Fruit fly (Drosophila melanogaster) whole organism, wandering third instar larva: ENCODE data around the gene ec.

Source experiments
- Abd-B ChIP-seq: fragments of >200 bp; optimal IDR thresholded peaks from 2 replicates; lab custom pipeline; 2017; ENCODE audit warnings: missing biosample characterization, missing genetic modification characterization
- CG32264 ChIP-seq: fragments of 200-800 bp; sonication (Bioruptor generic); optimal IDR thresholded peaks from 2 replicates; lab custom pipeline; 2016; ENCODE audit warnings: missing biosample characterization, missing genetic modification characterization
- CrebA ChIP-seq: fragments of 200-800 bp; sonication (Bioruptor generic); optimal IDR thresholded peaks from 2 replicates; lab custom pipeline; 2016; ENCODE audit warnings: missing biosample characterization, mild to moderate bottlenecking, missing genetic modification characterization, borderline replicate concordance
- Dif ChIP-seq: fragments of 200-275, 200-300 bp; sonication (Bioruptor generic); optimal IDR thresholded peaks from 2 replicates; lab custom pipeline; 2018; ENCODE audit warnings: missing biosample characterization, missing genetic modification characterization; ENCODE audit not compliant: partially characterized antibody
- GATAd ChIP-seq: sonication (Bioruptor generic); optimal IDR thresholded peaks from 2 replicates; lab custom pipeline; 2016; ENCODE audit warnings: missing biosample characterization, missing genetic modification characterization
- HLH106 ChIP-seq: fragments of 200-800 bp; optimal IDR thresholded peaks from 3 replicates; lab custom pipeline; 2019; ENCODE audit warnings: missing biosample characterization, mild to moderate bottlenecking, missing genetic modification characterization, moderate library complexity
- Hnf4 ChIP-seq: fragments of 200-800 bp; sonication (Bioruptor generic); optimal IDR thresholded peaks from 2 replicates; lab custom pipeline; 2016; ENCODE audit warnings: missing biosample characterization, mild to moderate bottlenecking, missing genetic modification characterization
- Hr78 ChIP-seq: fragments of >200 bp; optimal IDR thresholded peaks from 2 replicates; lab custom pipeline; 2017; ENCODE audit warnings: missing biosample characterization, missing genetic modification characterization
- Hr83 ChIP-seq: fragments of 200-300 bp; sonication (Bioruptor generic); optimal IDR thresholded peaks from 2 replicates; lab custom pipeline; 2016; ENCODE audit warnings: missing biosample characterization, mild to moderate bottlenecking, missing genetic modification characterization, moderate library complexity; ENCODE audit not compliant: poor library complexity, severe bottlenecking
- Jra ChIP-seq: sonication (Bioruptor generic); optimal IDR thresholded peaks from 2 replicates; lab custom pipeline; 2016; ENCODE audit warnings: missing biosample characterization, missing genetic modification characterization
- Mio ChIP-seq: sonication (Bioruptor generic); optimal IDR thresholded peaks from 2 replicates; lab custom pipeline; 2016; ENCODE audit warnings: missing biosample characterization, missing genetic modification characterization
- N ChIP-seq: fragments of >200 bp; optimal IDR thresholded peaks from 2 replicates; lab custom pipeline; 2018; ENCODE audit warnings: missing biosample characterization, missing external identifiers, missing genetic modification characterization
- OdsH ChIP-seq: fragments of 200-800 bp; sonication (Bioruptor generic); optimal IDR thresholded peaks from 2 replicates; lab custom pipeline; 2016; ENCODE audit warnings: missing biosample characterization, mild to moderate bottlenecking, missing genetic modification characterization
- Rel ChIP-seq, 2 experiments: fragments of 200-800 bp; sonication (Bioruptor generic) in 1 of 2; optimal IDR thresholded peaks; 2 replicates in 1 of 2; 3 replicates in 1 of 2; lab custom pipeline; 2016 to 2019; ENCODE audit warnings: mild to moderate bottlenecking in 2 of 2, missing biosample characterization in 2 of 2, missing genetic modification characterization in 2 of 2, moderate library complexity in 1 of 2
- Sp1 ChIP-seq: fragments of 200-800 bp; sonication (Bioruptor generic); optimal IDR thresholded peaks from 3 replicates; lab custom pipeline; 2019; ENCODE audit warnings: missing biosample characterization, mild to moderate bottlenecking, missing genetic modification characterization, moderate library complexity
- Vsx2 ChIP-seq: fragments of 200-300, 225-300 bp; sonication (Bioruptor generic); optimal IDR thresholded peaks from 2 replicates; lab custom pipeline; 2018; ENCODE audit warnings: missing biosample characterization, missing genetic modification characterization; ENCODE audit not compliant: partially characterized antibody
- br ChIP-seq: fragments of 200-800 bp; sonication (Bioruptor generic); optimal IDR thresholded peaks from 2 replicates; lab custom pipeline; 2016; ENCODE audit warnings: missing biosample characterization, missing genetic modification characterization
- brk ChIP-seq: fragments of 200-800 bp; sonication (Bioruptor generic); optimal IDR thresholded peaks from 2 replicates; lab custom pipeline; 2016; ENCODE audit warnings: missing biosample characterization, mild to moderate bottlenecking, missing genetic modification characterization
- dl ChIP-seq, 2 experiments: fragments of 175-275, 200-275 bp in 1 of 2; fragments of 200-275 bp in 1 of 2; sonication (Bioruptor generic); optimal IDR thresholded peaks; lab custom pipeline; 2018; ENCODE audit warnings: mild to moderate bottlenecking in 2 of 2, missing biosample characterization in 2 of 2, missing genetic modification characterization in 2 of 2, moderate library complexity in 2 of 2; ENCODE audit not compliant: partially characterized antibody in 2 of 2, insufficient read depth in 1 of 2
- dmrt93B ChIP-seq: fragments of 200-800 bp; sonication (Bioruptor generic); optimal IDR thresholded peaks from 2 replicates; lab custom pipeline; 2018; ENCODE audit warnings: missing biosample characterization, mild to moderate bottlenecking, missing genetic modification characterization
- dsf ChIP-seq: sonication (Bioruptor generic); optimal IDR thresholded peaks from 2 replicates; lab custom pipeline; 2016; ENCODE audit warnings: missing biosample characterization, missing genetic modification characterization, borderline replicate concordance
- ey ChIP-seq: fragments of 200-800 bp; sonication (Bioruptor generic); optimal IDR thresholded peaks from 2 replicates; lab custom pipeline; 2016; ENCODE audit warnings: missing biosample characterization, missing genetic modification characterization
- foxo ChIP-seq, 2 experiments: fragments of 200-800 bp; sonication (Bioruptor generic); optimal IDR thresholded peaks; 2 replicates in 1 of 2; 3 replicates in 1 of 2; lab custom pipeline; 2016 to 2017; ENCODE audit warnings: missing biosample characterization in 2 of 2, missing genetic modification characterization in 2 of 2
- fru ChIP-seq: fragments of 200-800 bp; sonication (Bioruptor generic); optimal IDR thresholded peaks from 3 replicates; lab custom pipeline; 2016; ENCODE audit warnings: missing biosample characterization, mild to moderate bottlenecking, missing genetic modification characterization
- h ChIP-seq: fragments of 200-800 bp; sonication (Bioruptor generic); optimal IDR thresholded peaks from 3 replicates; lab custom pipeline; 2016; ENCODE audit warnings: missing biosample characterization, mild to moderate bottlenecking, missing genetic modification characterization
- jim ChIP-seq: fragments of 175-275, 200-325 bp; sonication (Bioruptor generic); optimal IDR thresholded peaks from 2 replicates; lab custom pipeline; 2016; ENCODE audit warnings: missing biosample characterization, mild to moderate bottlenecking, missing genetic modification characterization
- pan ChIP-seq: fragments of >200 bp; optimal IDR thresholded peaks from 2 replicates; lab custom pipeline; 2017
- rgr ChIP-seq: fragments of 200-800 bp; sonication (Bioruptor generic); optimal IDR thresholded peaks from 3 replicates; lab custom pipeline; 2016; ENCODE audit warnings: missing biosample characterization, mild to moderate bottlenecking, missing genetic modification characterization
- sage ChIP-seq: fragments of 200-800 bp; sonication (Bioruptor generic); optimal IDR thresholded peaks from 2 replicates; lab custom pipeline; 2016; ENCODE audit warnings: missing biosample characterization, mild to moderate bottlenecking, missing genetic modification characterization
- sv ChIP-seq: fragments of 200-800 bp; sonication (Bioruptor generic); optimal IDR thresholded peaks from 3 replicates; lab custom pipeline; 2016; ENCODE audit warnings: missing biosample characterization, missing genetic modification characterization
- woc ChIP-seq: sonication (Bioruptor generic); optimal IDR thresholded peaks from 2 replicates; lab custom pipeline; 2016; ENCODE audit warnings: missing biosample characterization, mild to moderate bottlenecking, missing genetic modification characterization

The ec gene

DNA sequence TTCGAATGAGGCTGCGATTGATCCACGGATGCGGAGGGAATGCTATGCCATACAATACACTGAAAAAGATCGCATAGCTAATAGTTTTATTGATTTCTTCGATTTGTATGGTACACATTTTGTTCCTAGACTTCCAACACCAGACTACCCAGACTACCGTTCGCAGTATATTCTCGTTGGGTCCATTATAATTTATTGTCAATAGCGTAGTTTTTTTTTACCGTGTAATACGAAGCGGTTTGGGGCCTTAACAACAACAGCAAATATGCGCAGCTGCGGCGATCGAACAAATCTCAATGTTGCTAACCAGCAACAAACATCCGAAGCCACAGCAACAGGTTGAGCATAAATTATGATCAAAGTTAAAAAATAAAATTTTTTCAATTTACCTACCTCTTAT is 27.1 kb downstream of the ec start:
- TF ChIP-seq Dif (GFP tag; lab: Kevin White, UChicago) (no peak), HLH106 (tag; lab: Kevin White, UChicago) (peak; percentile 13), Sp1 (GFP tag; lab: Kevin White, UChicago) (peak; percentile 27), br (GFP tag; lab: Kevin White, UChicago) (peak; percentile 7), N (GFP tag; lab: Kevin White, UChicago) (no peak), Hr83 (GFP tag; lab: Kevin White, UChicago) (no peak), dmrt93B (GFP tag; lab: Kevin White, UChicago) (peak; percentile 4), sv (GFP tag; lab: Kevin White, UChicago) (peak; percentile 79), h (peak; percentile 32), rgr (GFP tag; lab: Kevin White, UChicago) (peak; percentile 14), Hnf4 (GFP tag; lab: Kevin White, UChicago) (peak; percentile 26)
- TF ChIP-seq, all 38 proteins: peak for 8

DNA sequence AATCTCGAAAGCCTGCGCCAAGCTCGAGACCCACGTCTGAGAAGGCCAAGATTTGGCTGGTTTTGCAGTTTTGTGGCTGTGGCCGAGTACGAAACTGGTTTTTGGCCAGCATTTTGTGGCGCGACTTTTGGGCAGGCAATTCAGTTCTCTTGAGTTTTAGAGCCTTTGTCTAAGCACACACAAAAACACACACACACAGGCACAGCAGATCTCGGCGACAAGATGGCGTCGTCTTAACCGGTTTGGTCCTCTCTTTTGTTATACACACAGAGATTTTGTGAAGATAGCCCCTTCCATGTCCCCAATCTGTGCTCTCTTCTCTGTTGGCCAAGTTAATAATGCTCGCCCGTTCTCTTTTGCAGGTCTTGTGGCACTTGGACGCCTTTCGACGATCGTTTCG is 29.5 kb downstream of the ec start:
- TF ChIP-seq dl (GFP tag; optimal IDR thresholded peaks at IDR 0.05; lab: Kevin White, UChicago; ENCODE audit: insufficient read depth in 1 of 2, partially characterized antibody in 2 of 2) (no peak), sv (GFP tag; lab: Kevin White, UChicago) (no peak), br (GFP tag; lab: Kevin White, UChicago) (no peak), GATAd (GFP tag; lab: Kevin White, UChicago) (no peak), Dif (GFP tag; lab: Kevin White, UChicago) (peak; percentile 48), brk (GFP tag; lab: Kevin White, UChicago) (peak; percentile 67), Sp1 (GFP tag; lab: Kevin White, UChicago) (peak; percentile 17), jim (GFP tag; lab: Kevin White, UChicago) (no peak), CG32264 (no peak), foxo (GFP tag; optimal IDR thresholded peaks at IDR 0.05; lab: Kevin White, UChicago) (no peak), Vsx2 (peak; percentile 56), CrebA (GFP tag; lab: Kevin White, UChicago) (peak; percentile 29), fru (GFP tag; lab: Kevin White, UChicago) (peak; percentile 54), pan (lab: Kevin White, UChicago) (no peak), dsf (GFP tag; lab: Kevin White, UChicago) (no peak), Mio (GFP tag; lab: Kevin White, UChicago) (no peak), Abd-B (no peak), Hr83 (GFP tag; lab: Kevin White, UChicago) (no peak), h (peak; percentile 7), rgr (GFP tag; lab: Kevin White, UChicago) (no peak), woc (no peak), Rel (GFP tag; optimal IDR thresholded peaks at IDR 0.05; lab: Kevin White, UChicago) (peak; percentile 56), Rel (tag; optimal IDR thresholded peaks at IDR 0.05; lab: Kevin White, UChicago) (no peak)

DNA sequence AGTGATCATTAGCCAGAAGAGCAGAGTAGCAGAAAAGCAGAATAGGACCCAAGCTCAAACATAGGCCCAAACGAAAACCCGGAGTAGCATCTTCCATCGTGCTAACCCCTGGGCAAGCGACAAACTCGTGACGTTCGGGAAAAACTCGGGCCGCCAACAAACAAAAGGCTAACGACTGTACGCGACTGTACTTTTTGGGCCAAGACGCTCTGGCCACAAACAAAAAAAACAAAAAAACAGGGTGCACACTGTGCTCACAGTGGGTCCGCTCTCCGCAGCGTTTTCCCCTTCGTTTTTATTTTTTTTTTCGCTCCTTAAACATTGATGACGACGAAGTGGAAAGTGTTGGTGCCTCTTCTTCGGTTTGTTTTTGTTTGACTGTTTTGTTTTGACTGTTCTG is 31.4 kb downstream of the ec start:
- TF ChIP-seq Vsx2 (peak; percentile 50), ey (GFP tag; lab: Kevin White, UChicago) (no peak), sage (GFP tag; lab: Kevin White, UChicago) (no peak), Mio (GFP tag; lab: Kevin White, UChicago) (no peak)
- TF ChIP-seq, all 38 proteins: peak for 1

DNA sequence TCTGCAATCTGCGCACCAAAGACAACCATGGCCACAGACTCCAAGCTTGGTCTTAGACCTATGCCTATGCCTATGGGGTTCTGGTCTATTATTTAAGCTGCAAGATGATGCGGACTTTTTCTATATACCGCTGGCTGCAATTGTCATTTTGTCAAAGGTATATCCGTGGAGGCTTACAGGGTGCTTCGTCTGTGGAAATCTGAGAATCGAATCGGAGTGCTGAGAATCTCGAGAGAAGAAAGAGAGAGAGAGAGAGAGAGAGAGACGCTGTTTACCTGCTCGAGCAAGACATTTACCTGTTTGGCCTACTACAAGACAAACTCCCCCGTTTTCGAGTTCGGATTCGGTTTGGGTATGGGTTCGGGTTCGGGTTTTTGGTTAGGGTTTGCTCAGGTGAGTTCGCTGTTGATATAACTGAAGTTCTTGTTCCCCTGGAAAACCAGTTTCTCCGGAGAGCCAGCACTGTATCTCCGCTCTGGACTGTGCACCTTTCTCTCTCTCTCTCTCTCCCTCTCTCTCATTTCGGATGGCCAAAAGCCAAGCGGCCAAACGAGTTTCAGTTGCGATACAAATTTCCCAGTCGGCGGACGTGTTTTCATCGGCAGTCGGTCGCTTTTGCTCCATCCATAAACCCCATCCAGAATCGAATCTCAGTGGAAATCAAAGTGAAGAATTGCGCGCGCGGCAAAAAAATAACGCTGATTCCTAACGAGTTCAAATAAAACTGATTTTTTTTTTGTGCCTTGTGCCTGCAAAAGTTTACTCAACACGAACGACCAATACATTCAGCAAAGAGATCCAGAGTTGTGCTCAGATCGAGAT is 34.1 kb downstream of the ec start:
- TF ChIP-seq Dif (GFP tag; lab: Kevin White, UChicago) (peak; percentile 74), GATAd (GFP tag; lab: Kevin White, UChicago) (no peak), Rel (GFP tag; optimal IDR thresholded peaks at IDR 0.05; lab: Kevin White, UChicago) (peak; percentile 15), Rel (tag; optimal IDR thresholded peaks at IDR 0.05; lab: Kevin White, UChicago) (peak; percentile 40), rgr (GFP tag; lab: Kevin White, UChicago) (peak; percentile 18), Vsx2 (peak; percentile 91), Jra (no peak), OdsH (GFP tag; lab: Kevin White, UChicago) (peak; percentile 32), Hr83 (GFP tag; lab: Kevin White, UChicago) (peak; percentile 58), Sp1 (GFP tag; lab: Kevin White, UChicago) (peak; percentile 20), dl (GFP tag; optimal IDR thresholded peaks at IDR 0.05; lab: Kevin White, UChicago; ENCODE audit: insufficient read depth in 1 of 2, partially characterized antibody in 2 of 2) (peak; percentile 57 to 59), h (peak; percentile 6), Hnf4 (GFP tag; lab: Kevin White, UChicago) (no peak), Hr78 (GFP tag; lab: Kevin White, UChicago) (no peak)
